Worm (Caenorhabditis elegans) whole organism, L4 larva: Measurements from ENCODE around the gene lin-29.
A peak's percentile ranks its signal among the peaks of the same experiment; 100 is the strongest.

Experiments
- D1046.2 ChIP-seq: fragments of 200-800 bp; sonication (Bioruptor generic); IDR thresholded peaks from 2 replicates; pipeline ENCODE4 v1.3.6; 2022; ENCODE audit warnings: missing genetic modification characterization, missing compliant biosample characterization
- F44E2.7 ChIP-seq: fragments of 200-800 bp; sonication (Bioruptor generic); IDR thresholded peaks from 2 replicates; pipeline ENCODE4 v2.1.2; 2022; ENCODE audit warnings: missing genetic modification characterization, missing compliant biosample characterization
- F49E8.2 ChIP-seq: sonication (generic microtip); optimal IDR thresholded peaks from 2 replicates; lab custom pipeline; 2016; ENCODE audit warnings: missing compliant biosample characterization, mild to moderate bottlenecking, missing genetic modification characterization, borderline replicate concordance
- R02D3.7 ChIP-seq: fragments of 150-350 bp; sonication (generic microtip); optimal IDR thresholded peaks from 3 replicates; lab custom pipeline; 2014; ENCODE audit warnings: missing biosample characterization, missing genetic modification characterization
- Y105C5A.15 ChIP-seq: fragments of 200-800 bp; sonication (Bioruptor generic); IDR thresholded peaks from 2 replicates; pipeline ENCODE4 v1.3.6; 2022; ENCODE audit warnings: missing genetic modification characterization, missing compliant biosample characterization
- Y48G9A.11 ChIP-seq: fragments of 200-800 bp; sonication (Bioruptor generic); IDR thresholded peaks from 2 replicates; pipeline ENCODE4 v1.3.6; 2022; ENCODE audit warnings: missing genetic modification reagents, missing genetic modification characterization, missing compliant biosample characterization
- Y5F2A.4 ChIP-seq: fragments of 200-800 bp; sonication (Bioruptor generic); optimal IDR thresholded peaks from 2 replicates; lab custom pipeline; 2018; ENCODE audit warnings: mild to moderate bottlenecking, missing genetic modification characterization, missing compliant biosample characterization
- aha-1 ChIP-seq: fragments of 150-350 bp; peaks from one replicate; lab custom pipeline; 2014; ENCODE audit warnings: missing biosample characterization, missing genetic modification characterization
- aly-2 ChIP-seq: sonication (generic microtip); optimal IDR thresholded peaks from 2 replicates; lab custom pipeline; 2018; ENCODE audit warnings: missing biosample characterization, missing genetic modification characterization
- arid-1 ChIP-seq: fragments of 200-800 bp; sonication (Bioruptor generic); conservative IDR thresholded peaks from 2 replicates; pipeline ENCODE4 v1.3.6; 2022; ENCODE audit warnings: missing genetic modification reagents, missing genetic modification characterization, missing compliant biosample characterization
- ceh-28 ChIP-seq: fragments of 150-350 bp; optimal IDR thresholded peaks from 2 replicates; lab custom pipeline; 2014; ENCODE audit warnings: missing biosample characterization, missing genetic modification reagents, missing genetic modification characterization
- daf-12 ChIP-seq: fragments of 150-350 bp; optimal IDR thresholded peaks from 2 replicates; lab custom pipeline; 2014; ENCODE audit warnings: missing biosample characterization, missing genetic modification reagents, missing genetic modification characterization
- dpl-1 ChIP-seq: fragments of 150-350 bp; optimal IDR thresholded peaks from 2 replicates; lab custom pipeline; 2014; ENCODE audit warnings: missing biosample characterization, missing genetic modification reagents, missing genetic modification characterization
- egl-43 ChIP-seq: fragments of 200-800 bp; sonication (Bioruptor generic); IDR thresholded peaks from 2 replicates; pipeline ENCODE4 v1.3.6; 2022; ENCODE audit warnings: missing genetic modification reagents, missing genetic modification characterization, missing compliant biosample characterization
- fkh-10 ChIP-seq: fragments of 150-350 bp; optimal IDR thresholded peaks from 2 replicates; lab custom pipeline; 2014; ENCODE audit warnings: missing biosample characterization, missing genetic modification reagents, missing genetic modification characterization
- gei-8 ChIP-seq: fragments of 200-800 bp; sonication (Bioruptor generic); optimal IDR thresholded peaks from 2 replicates; lab custom pipeline; 2018; ENCODE audit warnings: mild to moderate bottlenecking, missing genetic modification characterization, missing compliant biosample characterization
- hif-1 ChIP-seq, 2 experiments: sonication (generic microtip); optimal IDR thresholded peaks; 2 replicates each; lab custom pipeline; 2016 to 2017; ENCODE audit warnings: missing compliant biosample characterization in 2 of 2, missing genetic modification characterization in 2 of 2, missing genetic modification reagents in 2 of 2, missing genotype in 2 of 2, mild to moderate bottlenecking in 1 of 2
- jun-1 ChIP-seq: fragments of 150-350 bp; optimal IDR thresholded peaks from 2 replicates; lab custom pipeline; 2014; ENCODE audit warnings: missing biosample characterization, missing genetic modification reagents, missing genetic modification characterization
- lim-7 ChIP-seq: fragments of 200-800 bp; sonication (Bioruptor generic); IDR thresholded peaks from 2 replicates; pipeline ENCODE4 v1.3.6; 2022; ENCODE audit warnings: missing genetic modification characterization, missing compliant biosample characterization
- lin-1 ChIP-seq: fragments of 200-800 bp; sonication (Bioruptor generic); IDR thresholded peaks from 2 replicates; pipeline ENCODE4 v1.3.6; 2022; ENCODE audit warnings: missing genetic modification reagents, missing genetic modification characterization, missing compliant biosample characterization
- lin-38 ChIP-seq: fragments of 200-800 bp; sonication (Bioruptor generic); IDR thresholded peaks from 2 replicates; pipeline ENCODE4 v1.3.6; 2022; ENCODE audit warnings: missing genetic modification reagents, missing genetic modification characterization, missing compliant biosample characterization
- lsy-2 ChIP-seq, 2 experiments: fragments of 150-350 bp in 1 of 2; sonication (generic microtip) in 1 of 2; optimal IDR thresholded peaks; 2 replicates each; lab custom pipeline; 2014 to 2017; ENCODE audit warnings: missing biosample characterization in 2 of 2, missing genetic modification characterization in 2 of 2
- madf-5 ChIP-seq, 2 experiments: fragments of 200-800 bp; sonication (Bioruptor generic); IDR thresholded peaks; 2 replicates each; pipeline ENCODE4 v1.3.6; 2022; ENCODE audit warnings: missing compliant biosample characterization in 2 of 2, missing genetic modification characterization in 2 of 2
- mdt-29 ChIP-seq: fragments of 200-800 bp; sonication (Bioruptor generic); IDR thresholded peaks from 2 replicates; pipeline ENCODE4 v1.3.6; 2022; ENCODE audit warnings: missing genetic modification reagents, missing genetic modification characterization, missing compliant biosample characterization
- mes-2 ChIP-seq: sonication (generic microtip); optimal IDR thresholded peaks from 2 replicates; lab custom pipeline; 2016; ENCODE audit warnings: missing genotype, mild to moderate bottlenecking, missing genetic modification characterization, missing compliant biosample characterization; ENCODE audit not compliant: poor library complexity, severe bottlenecking
- mxl-2 ChIP-seq: fragments of 200-800 bp; sonication (Bioruptor generic); conservative IDR thresholded peaks from 2 replicates; pipeline ENCODE4 v1.3.6; 2022; ENCODE audit warnings: missing genetic modification reagents, missing genetic modification characterization, missing compliant biosample characterization
- nhr-11 ChIP-seq: fragments of 150-350 bp; optimal IDR thresholded peaks from 2 replicates; lab custom pipeline; 2014; ENCODE audit warnings: missing biosample characterization, missing genetic modification characterization
- nhr-237 ChIP-seq: sonication (generic microtip); optimal IDR thresholded peaks from 2 replicates; lab custom pipeline; 2017; ENCODE audit warnings: missing biosample characterization, missing genetic modification characterization
- nhr-25 ChIP-seq: sonication (generic microtip); optimal IDR thresholded peaks from 2 replicates; lab custom pipeline; 2017; ENCODE audit warnings: missing genetic modification characterization, mild to moderate bottlenecking, missing compliant biosample characterization, antibody characterized with exemption, moderate library complexity, borderline replicate concordance; ENCODE audit not compliant: insufficient read depth
- nhr-41 ChIP-seq: fragments of 200-800 bp; sonication (Bioruptor generic); IDR thresholded peaks from 2 replicates; pipeline ENCODE4 v1.3.6; 2022; ENCODE audit warnings: missing genetic modification reagents, missing genetic modification characterization, missing compliant biosample characterization
- nhr-42 ChIP-seq: fragments of 200-800 bp; sonication (Bioruptor generic); IDR thresholded peaks from 2 replicates; pipeline ENCODE4 v1.3.6; 2022; ENCODE audit warnings: missing genetic modification characterization, missing compliant biosample characterization
- nhr-48 ChIP-seq: sonication (generic microtip); optimal IDR thresholded peaks from 2 replicates; lab custom pipeline; 2016; ENCODE audit warnings: mild to moderate bottlenecking, missing genetic modification characterization, missing compliant biosample characterization
- sdz-12 ChIP-seq: fragments of 200-800 bp; sonication (Bioruptor generic); optimal IDR thresholded peaks from 2 replicates; lab custom pipeline; 2018; ENCODE audit warnings: mild to moderate bottlenecking, missing genetic modification characterization, missing compliant biosample characterization
- spr-1 ChIP-seq: sonication (generic microtip); optimal IDR thresholded peaks from 2 replicates; lab custom pipeline; 2016; ENCODE audit warnings: mild to moderate bottlenecking, missing genetic modification characterization, missing compliant biosample characterization
- tra-1 ChIP-seq: fragments of 200-800 bp; sonication (Bioruptor generic); IDR thresholded peaks from 2 replicates; pipeline ENCODE4 v1.3.6; 2022; ENCODE audit warnings: missing genetic modification reagents, missing genetic modification characterization, missing compliant biosample characterization
- unc-130 ChIP-seq: sonication (generic microtip); optimal IDR thresholded peaks from 2 replicates; lab custom pipeline; 2016; ENCODE audit warnings: missing genetic modification reagents, missing genetic modification characterization, missing compliant biosample characterization
- unc-39 ChIP-seq: sonication (generic microtip); optimal IDR thresholded peaks from 2 replicates; lab custom pipeline; 2017; ENCODE audit warnings: missing biosample characterization, missing genetic modification characterization
- unc-62 ChIP-seq, 3 experiments: fragments of 150-350 bp in 1 of 3; sonication (generic microtip); optimal IDR thresholded peaks in 2 of 3; peaks in 1 of 3; 1 replicate in 1 of 3; 2 replicates in 2 of 3; lab custom pipeline; 2014 to 2017; ENCODE audit warnings: missing biosample characterization in 3 of 3, missing genetic modification characterization in 3 of 3, missing genetic modification reagents in 3 of 3, missing genotype in 1 of 3
- zfp-3 ChIP-seq: fragments of 200-800 bp; sonication (Bioruptor generic); conservative IDR thresholded peaks from 2 replicates; pipeline ENCODE4 v1.3.6; 2022; ENCODE audit warnings: missing genetic modification reagents, missing genetic modification characterization, missing compliant biosample characterization
- zip-11 ChIP-seq: fragments of 200-800 bp; sonication (Bioruptor generic); IDR thresholded peaks from 2 replicates; pipeline ENCODE4 v1.3.6; 2022; ENCODE audit warnings: missing genetic modification characterization, missing compliant biosample characterization
- ztf-11 ChIP-seq: fragments of 150-350 bp; optimal IDR thresholded peaks from 2 replicates; lab custom pipeline; 2014; ENCODE audit warnings: missing biosample characterization, missing genetic modification characterization

Gene lin-29

DNA sequence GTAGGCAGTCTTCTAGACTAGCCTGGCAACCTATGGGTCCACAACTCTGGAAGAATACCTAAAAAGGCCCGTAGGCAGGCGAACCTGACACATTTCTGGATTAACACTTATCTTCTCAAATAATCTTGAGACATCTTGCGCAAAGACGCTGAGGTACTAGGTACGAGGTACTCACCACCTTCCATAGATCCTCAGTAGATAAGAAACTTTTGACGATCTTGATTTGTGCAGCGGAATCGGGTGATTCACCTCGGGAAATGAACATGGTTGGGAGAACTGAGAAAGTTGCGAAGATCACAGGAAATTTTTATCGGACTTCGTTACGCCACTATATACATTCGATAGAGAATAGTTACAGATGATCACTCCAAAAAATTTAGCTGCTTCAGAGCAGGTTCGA lies 47.0 kb downstream of the lin-29 start (continued):
- no peak for TF ChIP-seq unc-39
- no peak for TF ChIP-seq fkh-10 (GFP tag; lab: Kevin White, UChicago)

DNA sequence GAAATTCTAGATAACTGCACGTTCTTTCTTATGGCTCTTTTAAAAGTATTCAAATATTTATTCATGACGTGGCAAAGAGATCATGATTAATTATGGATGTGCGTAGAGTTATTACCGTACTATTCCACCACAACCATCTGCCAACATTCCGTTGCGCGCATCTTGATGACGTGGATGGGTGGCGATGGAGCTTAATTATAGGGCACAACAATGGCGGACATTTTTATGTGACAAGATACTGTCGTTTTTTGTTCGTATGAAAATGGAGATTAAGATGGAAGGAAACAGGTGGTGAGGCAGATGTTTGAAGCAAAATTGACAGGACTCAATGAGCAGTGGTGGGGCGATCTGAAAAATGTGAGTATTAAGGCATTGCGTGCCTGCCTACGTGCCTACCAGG lies 47.4 kb downstream of the lin-29 start:
- TF ChIP-seq R02D3.7 (no peak), ceh-28 (no peak), unc-62 (GFP tag; optimal IDR thresholded peaks at IDR 0.05 in 1 of 2; lab: Kevin White, UChicago) (peak in 1 of 2 experiments; percentile 14), unc-62 (tag; optimal IDR thresholded peaks at IDR 0.05; lab: Kevin White, UChicago) (no peak), nhr-25 (no peak)

DNA sequence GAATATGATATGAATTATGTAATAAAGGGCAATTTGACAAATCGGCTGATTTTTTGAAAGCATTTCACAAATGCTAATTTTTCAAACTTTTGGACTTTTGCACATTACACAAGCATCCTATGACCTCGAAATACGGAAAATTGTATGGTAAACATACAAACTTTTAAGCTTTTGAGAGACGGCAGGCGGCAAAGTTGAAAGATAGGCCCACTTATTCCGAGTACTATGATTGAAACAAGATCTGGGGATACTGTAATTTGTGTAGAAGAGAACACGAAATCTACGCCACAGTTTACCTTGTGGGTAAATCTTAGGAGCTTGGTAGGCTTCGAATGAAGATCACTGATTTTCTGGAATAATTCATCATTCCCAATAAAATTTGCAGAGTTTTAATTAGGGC lies 51.5 kb downstream of the lin-29 start, which contains the start of gene ZK930.6:
Gene ZK930.6, plus strand, starts transcription at position 301 of the 400 bp plus-strand sequence.
- TF ChIP-seq nhr-48 (tag; lab: Kevin White, UChicago) (no peak), gei-8 (GFP tag; lab: Kevin White, UChicago) (no peak), lin-1 (no peak), nhr-41 (GFP tag; lab: Robert Waterston, UW) (no peak), zfp-3 (no peak), tra-1 (GFP tag; lab: Robert Waterston, UW) (no peak), aha-1 (tag; lab: Kevin White, UChicago) (no peak), nhr-11 (tag; lab: Kevin White, UChicago) (no peak), hif-1 (tag; optimal IDR thresholded peaks at IDR 0.05; lab: Kevin White, UChicago) (no peak), ztf-11 (tag; lab: Kevin White, UChicago) (no peak), nhr-237 (no peak), daf-12 (tag; lab: Kevin White, UChicago) (no peak), F44E2.7 (GFP tag; lab: Robert Waterston, UW) (no peak), nhr-42 (GFP tag; lab: Robert Waterston, UW) (no peak)

DNA sequence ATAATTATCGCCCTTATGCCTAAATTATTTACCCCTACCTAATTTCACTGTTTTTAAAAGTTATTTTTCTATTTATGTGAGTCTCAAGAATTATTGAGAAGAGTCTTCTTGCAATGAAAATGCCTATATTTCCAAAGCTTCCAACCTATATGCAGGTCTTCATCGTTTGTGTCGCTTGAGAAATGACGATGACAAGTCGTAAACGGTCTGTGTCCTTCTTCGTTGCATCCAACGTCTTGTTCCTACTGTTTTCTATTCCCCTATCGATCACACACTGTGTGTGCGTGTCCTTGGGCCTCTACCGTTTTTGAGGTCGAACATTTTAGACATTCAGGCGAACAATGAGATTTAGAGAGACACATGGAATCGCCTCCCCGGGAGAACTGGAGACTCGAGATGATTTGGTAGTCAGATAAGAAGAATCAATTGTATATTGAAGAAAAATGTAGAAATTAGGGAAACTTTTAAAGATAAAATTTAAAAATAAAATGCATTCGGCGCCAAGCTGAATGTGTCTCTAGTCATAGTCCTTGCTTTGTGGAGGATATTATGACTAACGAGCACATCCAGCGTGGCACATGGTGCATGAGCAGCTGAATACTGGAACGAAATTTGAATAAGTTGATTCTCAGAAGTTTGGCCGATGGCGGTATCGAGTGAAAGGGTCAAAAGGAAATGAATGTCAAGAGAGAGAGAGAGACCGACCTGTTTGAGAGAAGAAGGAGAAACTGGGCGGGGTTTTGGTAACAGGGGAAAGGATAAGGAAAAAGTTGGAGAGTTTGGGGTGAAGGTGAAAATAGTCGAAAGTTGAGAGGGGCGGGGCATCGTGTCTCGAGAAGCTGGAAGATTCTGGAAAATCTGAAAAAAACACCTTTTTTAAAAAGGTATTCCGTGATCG lies 54.4 kb downstream of the lin-29 start:
- TF ChIP-seq hif-1 (tag; optimal IDR thresholded peaks at IDR 0.05; lab: Kevin White, UChicago) = no peak
- TF ChIP-seq dpl-1 (GFP tag; lab: Kevin White, UChicago) = no peak
- TF ChIP-seq nhr-25 = no peak
- no peak for TF ChIP-seq nhr-11 (tag; lab: Kevin White, UChicago)
- peak; percentile 36; the same call in 1 of the 2 replicates for TF ChIP-seq Y48G9A.11
- TF ChIP-seq jun-1 (tag; lab: Kevin White, UChicago) = no peak
- peak; percentile 12 for TF ChIP-seq nhr-48 (tag; lab: Kevin White, UChicago)
- TF ChIP-seq zip-11 (GFP tag; lab: Robert Waterston, UW) = 0 out of 2 replicates have a peak, but pooled peaks have one; percentile 26
- peak; percentile 35 for TF ChIP-seq spr-1
- peak in 1 of 2 experiments; percentile 70; a peak in 1 of 4 replicates for TF ChIP-seq madf-5 (GFP tag; IDR thresholded peaks at IDR 0.05; lab: Robert Waterston, UW)
- peak; percentile 13 to 20 for TF ChIP-seq lsy-2 (tag; optimal IDR thresholded peaks at IDR 0.05; lab: Kevin White, UChicago)
- TF ChIP-seq mxl-2 (GFP tag; lab: Robert Waterston, UW) = peak; percentile 21; the same call in 1 of the 2 replicates
- TF ChIP-seq unc-62 (GFP tag; optimal IDR thresholded peaks at IDR 0.05 in 1 of 2; lab: Kevin White, UChicago) = peak in 1 of 2 experiments; percentile 60
- no peak for TF ChIP-seq unc-62 (tag; optimal IDR thresholded peaks at IDR 0.05; lab: Kevin White, UChicago)
- peak; percentile 52; the same call in 1 of the 2 replicates for TF ChIP-seq arid-1
- TF ChIP-seq lin-38 (GFP tag; lab: Robert Waterston, UW) = peak; percentile 75
- peak; percentile 59; the same call in 1 of the 2 replicates for TF ChIP-seq D1046.2 (GFP tag; lab: Robert Waterston, UW)
- no peak for TF ChIP-seq R02D3.7
- peak; percentile 83 for TF ChIP-seq F49E8.2
- 0 out of 2 replicates have a peak, but pooled peaks have one; percentile 68 for TF ChIP-seq lim-7 (GFP tag; lab: Robert Waterston, UW)
- peak; percentile 34 for TF ChIP-seq unc-130 (GFP tag; lab: Kevin White, UChicago)
- peak; percentile 23 for TF ChIP-seq Y5F2A.4 (GFP tag; lab: Kevin White, UChicago)
- 0 out of 2 replicates have a peak, but pooled peaks have one; percentile 12 for TF ChIP-seq tra-1 (GFP tag; lab: Robert Waterston, UW)
- TF ChIP-seq aly-2 = peak; percentile 98
- TF ChIP-seq mes-2 (tag; lab: Kevin White, UChicago) = peak; percentile 32
- peak; percentile 7 for TF ChIP-seq aha-1 (tag; lab: Kevin White, UChicago)
- TF ChIP-seq Y105C5A.15 (GFP tag; lab: Robert Waterston, UW) = peak; percentile 71; the same call in 1 of the 2 replicates
- TF ChIP-seq mdt-29 (GFP tag; lab: Robert Waterston, UW) = peak; percentile 36; the same call in 1 of the 2 replicates
- no peak for TF ChIP-seq egl-43 (GFP tag; lab: Robert Waterston, UW)
- TF ChIP-seq sdz-12 (GFP tag; lab: Kevin White, UChicago) = no peak
